Worm (Caenorhabditis elegans): ENCODE results near the gene srw-53.
A peak's percentile ranks its signal among the peaks of the same experiment; 100 is the strongest.
"Not testable (repeated sequence)": the region's sequence is repeated elsewhere in the genome, so short reads cannot be mapped to it uniquely, and the experiment has no call there.

srw-53 gene

ce11 chrV:15905530-15905929, 37.7 kb upstream of the srw-53 start, which contains the start of the genes F35E8.1 and F35E8.2:
TSS of gene F35E8.1 (minus strand) at chrV:15905630.
TSS of gene F35E8.2 (plus strand) at chrV:15905661.
- 0 out of 2 replicates have a peak, but pooled peaks have one; percentile 14 for TF ChIP-seq dmd-6 (GFP tag; IDR thresholded peaks at IDR 0.05)
- TF ChIP-seq daf-16 (GFP tag; optimal IDR thresholded peaks at IDR 0.05): not testable (repeated sequence)
- peak; percentile 46 for TF ChIP-seq daf-16 (tag; optimal IDR thresholded peaks at IDR 0.05)

DNA sequence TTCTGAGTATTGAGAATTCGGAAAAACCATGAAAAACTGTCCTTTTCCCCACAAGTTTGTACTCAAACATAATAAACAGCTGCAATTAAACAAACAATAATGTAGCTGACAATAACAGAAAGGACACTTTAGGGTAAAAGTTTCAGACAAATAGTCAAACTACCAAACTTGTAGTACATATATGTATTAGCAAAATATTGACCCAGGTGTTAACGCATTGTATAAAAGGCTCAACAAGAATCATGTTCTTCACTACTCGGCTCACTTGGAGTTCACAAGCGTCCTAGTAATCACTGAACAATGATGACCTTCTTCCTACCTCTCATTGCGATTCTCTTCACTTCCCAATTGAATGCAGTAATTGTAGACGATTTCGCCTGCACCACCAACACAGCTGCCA, 31.4 kb upstream of the srw-53 start, which contains the start of gene F35E8.6:
Gene F35E8.6, plus strand, starts transcription at position 301 of the 400 bp plus-strand sequence.
- TF ChIP-seq hlh-11 (tag; optimal IDR thresholded peaks at IDR 0.05) (no peak), nhr-25 (tag; optimal IDR thresholded peaks at IDR 0.05; ENCODE audit: borderline replicate concordance, insufficient read depth) (no peak)

DNA sequence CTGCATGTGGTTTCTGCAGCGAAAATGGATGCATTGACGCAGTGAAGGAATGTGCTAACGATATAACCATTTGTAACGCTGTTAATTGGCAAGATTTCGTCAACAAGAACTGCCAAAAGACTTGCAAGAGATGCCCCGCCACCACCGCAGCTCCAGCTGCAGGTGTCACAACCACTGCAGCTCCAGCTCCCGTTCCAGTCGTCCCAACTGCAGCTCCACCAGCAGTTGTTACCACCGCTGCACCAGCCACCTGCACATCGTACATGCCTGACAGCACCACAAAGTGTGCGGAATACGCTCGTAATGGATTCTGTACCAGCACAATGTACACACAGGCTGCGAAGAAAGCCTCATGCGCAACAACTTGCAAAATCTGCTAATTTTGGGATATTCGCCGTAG, 30.5 kb upstream of the srw-53 start:
- TF ChIP-seq daf-16 (GFP tag; optimal IDR thresholded peaks at IDR 0.05) (no peak), daf-16 (tag; optimal IDR thresholded peaks at IDR 0.05) (no peak), set-16 (GFP tag; IDR thresholded peaks at IDR 0.05) (peak; percentile 58), lin-1 (GFP tag; IDR thresholded peaks at IDR 0.05) (no peak), pqm-1 (tag; optimal IDR thresholded peaks at IDR 0.05) (no peak), T20F7.1 (GFP tag; optimal IDR thresholded peaks at IDR 0.05) (no peak), mxl-3 (GFP tag; optimal IDR thresholded peaks at IDR 0.05) (no peak), nhr-237 (tag; optimal IDR thresholded peaks at IDR 0.05) (no peak), arid-1 (GFP tag; conservative IDR thresholded peaks at IDR 0.05) (no peak)

DNA sequence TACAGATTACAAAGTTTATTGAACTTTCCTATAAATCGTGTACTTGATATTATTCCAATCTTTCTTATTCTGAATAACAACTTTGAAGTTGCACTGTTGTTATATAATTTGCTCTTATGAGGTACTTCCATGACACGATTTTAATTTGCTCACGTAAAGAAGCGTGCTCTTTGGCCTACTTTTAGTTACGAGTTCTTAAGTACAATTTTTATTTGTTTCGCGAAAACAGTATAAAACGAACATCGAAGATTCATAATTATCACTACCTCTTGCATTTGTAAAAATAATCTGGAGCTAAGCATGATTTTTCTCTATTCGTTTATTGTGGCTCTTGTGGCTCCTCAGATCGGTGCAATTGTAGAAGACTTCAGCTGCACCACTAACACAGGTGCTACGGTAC, 29.5 kb upstream of the srw-53 start, which contains the start of gene F35E8.7:
Gene F35E8.7, plus strand, starts transcription at position 301 of the 400 bp plus-strand sequence.
- TF ChIP-seq lsy-2 (tag; optimal IDR thresholded peaks at IDR 0.05) (no peak), zip-11 (GFP tag; IDR thresholded peaks at IDR 0.05) (no peak), tag-97 (GFP tag; IDR thresholded peaks at IDR 0.05) (no peak), Y75B8A.6 (GFP tag; IDR thresholded peaks at IDR 0.05) (no peak), pqm-1 (tag; optimal IDR thresholded peaks at IDR 0.05) (no peak), hmg-1.1 (GFP tag; IDR thresholded peaks at IDR 0.05) (no peak), egl-27 (tag; optimal IDR thresholded peaks at IDR 0.05) (no peak), lin-13 (GFP tag; optimal IDR thresholded peaks at IDR 0.05) (no peak), madf-9 (GFP tag; conservative IDR thresholded peaks at IDR 0.05) (no peak)

DNA sequence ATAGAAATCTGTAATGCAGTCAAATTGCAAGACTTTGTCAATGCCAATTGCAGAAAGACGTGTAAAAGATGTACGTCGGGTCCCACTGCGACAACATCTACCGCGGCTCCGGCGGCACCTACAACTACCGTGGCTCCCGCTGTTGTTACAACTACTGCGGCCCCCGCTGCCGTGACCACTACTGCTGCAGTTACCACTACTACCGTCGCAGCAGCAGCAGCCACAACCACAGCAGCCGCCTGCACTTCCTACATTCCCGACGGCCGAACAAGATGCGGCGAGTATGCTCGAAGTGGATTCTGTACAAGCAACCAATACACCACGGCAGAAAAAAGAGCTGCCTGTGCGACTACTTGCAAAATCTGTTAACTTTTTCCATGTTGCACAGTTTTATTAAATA, 28.5 kb upstream of the srw-53 start:
- 0 out of 2 replicates have a peak, but pooled peaks have one; percentile 23 for TF ChIP-seq dmd-8 (GFP tag; IDR thresholded peaks at IDR 0.05)
- TF ChIP-seq vab-7 (GFP tag; IDR thresholded peaks at IDR 0.05): no peak; the same call in 1 of the 2 replicates
- peak; percentile 57 for TF ChIP-seq set-16 (GFP tag; IDR thresholded peaks at IDR 0.05)
- TF ChIP-seq F37D6.2 (tag; optimal IDR thresholded peaks at IDR 0.05): no peak

DNA sequence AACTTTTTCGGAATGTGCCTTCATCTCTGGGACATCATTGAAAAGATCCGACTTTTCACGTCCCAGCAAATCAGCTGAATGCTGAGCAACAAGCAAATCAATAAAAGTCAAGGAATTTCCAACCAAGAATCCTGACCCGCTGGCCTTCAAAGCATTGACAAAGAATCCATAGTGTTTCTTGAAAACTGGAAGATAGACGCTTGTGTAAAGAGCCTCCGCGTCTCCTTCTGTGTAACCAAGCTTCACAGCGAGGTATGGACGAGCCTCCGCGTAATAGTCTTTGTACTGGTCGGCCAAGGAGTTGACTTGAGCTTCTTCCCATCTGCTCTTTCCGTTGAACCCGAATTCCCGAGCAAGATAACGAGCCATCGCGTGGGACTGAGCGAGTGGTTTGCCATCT, 27.9 kb upstream of the srw-53 start:
- TF ChIP-seq unc-62 (GFP tag; optimal IDR thresholded peaks at IDR 0.05 in 1 of 2): peak in 1 of 2 experiments; percentile 92
- TF ChIP-seq unc-62 (tag; optimal IDR thresholded peaks at IDR 0.05): no peak
- no peak for TF ChIP-seq php-3 (GFP tag; IDR thresholded peaks at IDR 0.05)

DNA sequence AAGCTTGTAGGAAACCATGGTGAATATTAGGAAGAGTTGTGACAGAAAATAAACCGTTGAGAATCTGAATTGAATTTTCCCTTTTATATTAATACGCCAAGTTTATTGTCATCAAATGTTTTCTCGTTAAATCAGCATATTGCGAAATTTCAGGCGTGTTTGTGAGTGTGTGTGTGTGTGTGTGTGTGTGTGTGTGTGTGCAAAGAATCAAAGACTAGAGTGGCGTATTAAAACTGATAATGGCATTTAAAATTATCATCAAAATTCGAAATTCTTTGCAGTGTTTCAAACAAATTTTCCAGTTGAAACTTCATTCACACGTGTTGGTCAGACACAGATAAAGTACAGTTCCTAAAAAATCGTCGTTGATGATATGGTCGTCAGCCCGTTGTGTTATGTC, 27.3 kb upstream of the srw-53 start, which contains the start of gene gst-38:
Gene gst-38, minus strand, starts transcription at position 152 of the 400 bp plus-strand sequence.
- TF ChIP-seq R02D3.7 (tag; optimal IDR thresholded peaks at IDR 0.05): no peak
- peak; percentile 85 for TF ChIP-seq dmd-6 (GFP tag; IDR thresholded peaks at IDR 0.05)
- TF ChIP-seq daf-16 (GFP tag; optimal IDR thresholded peaks at IDR 0.05): no peak
- peak; percentile 79 for TF ChIP-seq daf-16 (tag; optimal IDR thresholded peaks at IDR 0.05)
- no peak for TF ChIP-seq egl-43 (GFP tag; IDR thresholded peaks at IDR 0.05)
- TF ChIP-seq dmd-9 (GFP tag; IDR thresholded peaks at IDR 0.05): no peak
- TF ChIP-seq madf-9 (GFP tag; conservative IDR thresholded peaks at IDR 0.05): no peak
- TF ChIP-seq hlh-11 (tag; optimal IDR thresholded peaks at IDR 0.05): peak; percentile 32
- 0 out of 2 replicates have a peak, but pooled peaks have one; percentile 18 for TF ChIP-seq lin-1 (GFP tag; IDR thresholded peaks at IDR 0.05)
- no peak for TF ChIP-seq daf-19 (GFP tag; conservative IDR thresholded peaks at IDR 0.05)
- TF ChIP-seq F49E8.2 (tag; optimal IDR thresholded peaks at IDR 0.05; ENCODE audit: borderline replicate concordance): no peak
- no peak for TF ChIP-seq nhr-41 (GFP tag; IDR thresholded peaks at IDR 0.05)
- TF ChIP-seq mxl-3 (GFP tag; optimal IDR thresholded peaks at IDR 0.05): peak; percentile 51
- no peak for TF ChIP-seq aha-1 (tag)
- TF ChIP-seq Y48G9A.11 (GFP tag; IDR thresholded peaks at IDR 0.05): no peak
- TF ChIP-seq tag-97 (GFP tag; IDR thresholded peaks at IDR 0.05): no peak
- TF ChIP-seq mep-1 (tag; optimal IDR thresholded peaks at IDR 0.05): no peak
- TF ChIP-seq ceh-62 (tag; optimal IDR thresholded peaks at IDR 0.05): no peak
- TF ChIP-seq pqm-1 (tag; optimal IDR thresholded peaks at IDR 0.05): peak; percentile 72
- no peak for TF ChIP-seq nhr-10 (tag; optimal IDR thresholded peaks at IDR 0.05)
- TF ChIP-seq mes-2 (tag; optimal IDR thresholded peaks at IDR 0.05; ENCODE audit: poor library complexity, severe bottlenecking): no peak
- no peak for TF ChIP-seq zfp-2 (tag; optimal IDR thresholded peaks at IDR 0.05)
